Worm (Caenorhabditis elegans): ENCODE results near the gene urb-1.

The urb-1 gene

DNA sequence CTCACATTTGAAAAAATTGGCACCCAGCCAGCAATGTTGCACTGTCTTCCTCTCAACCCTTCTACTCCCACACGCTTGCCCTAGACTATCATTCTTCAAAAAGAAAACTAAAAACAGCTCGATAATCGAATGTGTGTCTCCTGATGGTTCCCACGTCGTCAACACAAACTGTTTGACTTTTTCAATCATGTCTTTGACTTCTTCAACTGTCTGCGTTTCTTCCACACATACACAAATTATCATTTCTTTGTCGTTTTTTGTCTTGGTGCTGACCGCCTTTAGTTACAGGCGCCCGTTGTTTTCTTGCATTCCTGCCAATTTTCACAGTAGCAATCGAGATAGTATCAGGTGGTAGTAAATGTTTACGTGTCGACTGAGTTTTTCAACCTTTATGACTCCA, 38.7 kb upstream of the urb-1 start:
- TF ChIP-seq K09A11.1 (tag; optimal IDR thresholded peaks at IDR 0.05; ENCODE audit: insufficient read depth): no peak

- TF ChIP-seq hlh-15 (tag; optimal IDR thresholded peaks at IDR 0.05): no peak
- no peak for TF ChIP-seq C08G9.2 (tag; optimal IDR thresholded peaks at IDR 0.05)
- no peak for TF ChIP-seq ceh-22 (tag; optimal IDR thresholded peaks at IDR 0.05)
- no peak for TF ChIP-seq mec-3 (tag; optimal IDR thresholded peaks at IDR 0.05; ENCODE audit: borderline replicate concordance)
- no peak for TF ChIP-seq ceh-30 (tag; optimal IDR thresholded peaks at IDR 0.05)
- TF ChIP-seq pat-9 (tag; optimal IDR thresholded peaks at IDR 0.05): no peak
- TF ChIP-seq madf-2 (tag; optimal IDR thresholded peaks at IDR 0.05): no peak
- no peak for TF ChIP-seq fkh-6 (tag; optimal IDR thresholded peaks at IDR 0.05)
- no peak for TF ChIP-seq tbx-7 (tag; optimal IDR thresholded peaks at IDR 0.05)
- TF ChIP-seq eyg-1 (tag; optimal IDR thresholded peaks at IDR 0.05): no peak
- no peak for TF ChIP-seq elt-4 (tag; optimal IDR thresholded peaks at IDR 0.05)
- TF ChIP-seq hlh-13 (GFP tag; optimal IDR thresholded peaks at IDR 0.05): no peak
- TF ChIP-seq K02D7.2 (tag; optimal IDR thresholded peaks at IDR 0.05): no peak
- no peak for TF ChIP-seq lin-11 (tag; optimal IDR thresholded peaks at IDR 0.05)
- no peak for TF ChIP-seq ceh-9 (tag; optimal IDR thresholded peaks at IDR 0.05)
- TF ChIP-seq unc-3 (GFP tag; conservative IDR thresholded peaks at IDR 0.05): no peak
- no peak for TF ChIP-seq unc-3 (tag; optimal IDR thresholded peaks at IDR 0.05)
- no peak for TF ChIP-seq hlh-30 (tag; optimal IDR thresholded peaks at IDR 0.05; ENCODE audit: insufficient read depth)
- TF ChIP-seq pha-4 (tag; optimal IDR thresholded peaks at IDR 0.05): no peak
- no peak for TF ChIP-seq unc-55 (GFP tag; optimal IDR thresholded peaks at IDR 0.05)
- no peak for TF ChIP-seq ref-2 (tag; optimal IDR thresholded peaks at IDR 0.05)
Measured at ce11 chrV:6461250-6461649, 37.3 kb upstream of the urb-1 start.

DNA sequence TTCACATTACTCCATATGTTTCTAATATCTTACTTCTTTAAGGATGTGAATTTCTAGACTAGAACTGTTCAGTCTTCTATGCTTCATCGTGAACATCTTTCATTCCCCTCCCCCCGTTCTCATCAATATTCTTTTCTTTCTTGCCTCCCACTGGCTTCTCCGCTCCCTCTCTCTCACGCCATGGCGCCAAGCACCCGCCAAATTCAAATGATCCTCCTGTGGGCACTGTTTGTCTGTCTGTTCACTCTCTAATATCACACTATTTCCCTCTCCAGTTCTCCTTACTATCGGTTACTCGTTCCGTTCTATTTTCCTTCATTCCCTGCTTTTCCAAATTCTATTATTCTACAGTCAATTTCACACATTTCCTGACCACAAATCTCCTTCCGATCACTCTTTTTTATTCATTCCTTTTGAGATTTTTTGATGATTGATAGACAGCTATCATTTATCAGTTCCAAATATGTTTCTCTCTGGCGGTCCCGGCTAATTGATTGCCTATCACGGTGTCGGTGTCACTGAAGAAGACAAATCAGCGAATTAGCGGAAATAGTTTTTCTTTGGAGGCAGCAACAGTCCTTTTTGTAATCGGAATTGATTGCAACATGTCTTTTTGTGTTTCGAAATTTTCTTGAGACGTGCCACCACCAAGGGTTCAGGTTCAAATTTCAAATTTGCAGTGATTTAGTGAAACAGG, 34.5 kb upstream of the urb-1 start:
- TF ChIP-seq ztf-16 (tag; optimal IDR thresholded peaks at IDR 0.05): no peak
- TF ChIP-seq F13H6.1 (tag; optimal IDR thresholded peaks at IDR 0.05): no peak
- TF ChIP-seq pqm-1 (tag; optimal IDR thresholded peaks at IDR 0.05): no peak
- TF ChIP-seq T23F11.4 (GFP tag; optimal IDR thresholded peaks at IDR 0.05): no peak
- no peak for TF ChIP-seq ama-1 (optimal IDR thresholded peaks at IDR 0.05)

DNA sequence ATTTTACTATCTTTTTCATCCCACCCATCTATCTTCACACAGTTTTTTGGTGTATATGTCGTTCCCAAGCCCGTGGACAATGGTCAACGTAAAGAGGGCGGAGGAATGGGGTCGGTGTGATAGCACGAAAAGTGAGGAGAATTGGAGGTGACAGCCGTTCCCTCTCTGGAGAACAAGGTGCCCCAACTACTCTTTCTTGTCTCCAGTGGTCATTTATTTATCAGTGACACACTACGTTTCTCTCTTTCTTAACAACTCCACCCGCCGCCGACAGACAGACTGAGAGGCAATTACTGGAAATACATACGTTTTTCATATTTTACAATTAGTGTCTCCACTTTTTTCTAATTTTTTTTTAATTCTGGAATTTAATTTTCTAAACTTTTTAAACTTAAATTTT, 32.9 kb upstream of the urb-1 start:
- TF ChIP-seq mec-3 (tag; optimal IDR thresholded peaks at IDR 0.05; ENCODE audit: borderline replicate concordance) (no peak), C38D4.7 (GFP tag; optimal IDR thresholded peaks at IDR 0.05) (no peak), unc-55 (GFP tag; optimal IDR thresholded peaks at IDR 0.05) (peak; percentile 42), fkh-10 (GFP tag; optimal IDR thresholded peaks at IDR 0.05) (no peak), sdc-2 (tag; optimal IDR thresholded peaks at IDR 0.05) (no peak), ahr-1 (tag; optimal IDR thresholded peaks at IDR 0.05) (no peak), pros-1 (tag; optimal IDR thresholded peaks at IDR 0.05) (no peak), elt-2 (tag; optimal IDR thresholded peaks at IDR 0.05) (peak; percentile 6), pha-2 (tag; optimal IDR thresholded peaks at IDR 0.05) (no peak), lim-6 (tag; optimal IDR thresholded peaks at IDR 0.05) (no peak)

DNA sequence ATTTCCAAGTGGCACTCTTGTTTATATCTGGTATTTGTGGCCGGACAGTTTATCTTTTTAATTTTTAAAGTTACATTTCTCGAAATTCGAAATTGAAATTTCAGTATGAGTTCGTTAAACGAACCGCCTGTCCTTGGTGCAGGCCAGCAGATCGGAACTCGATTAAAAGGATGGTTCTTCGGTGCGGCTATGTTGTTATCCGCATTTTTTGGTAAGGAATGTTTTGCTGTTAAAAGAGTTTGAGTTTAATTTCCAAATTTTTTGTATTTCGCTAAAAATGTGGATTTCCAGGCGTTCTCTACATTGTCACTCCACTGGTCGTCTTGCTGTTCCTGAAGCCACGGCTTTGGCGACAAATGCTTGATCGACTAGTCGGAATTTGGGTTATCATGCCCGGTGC, 29.2 kb upstream of the urb-1 start, which contains the start of gene acl-9:
TSS of gene acl-9 (plus strand) at position 105 of the 400 bp plus-strand sequence.
- TF ChIP-seq unc-86 (tag; optimal IDR thresholded peaks at IDR 0.05) (no peak), ttx-3 (tag; optimal IDR thresholded peaks at IDR 0.05) (no peak)
